Fruit fly (Drosophila melanogaster) whole organism, embryonic: Measurements from ENCODE around the gene CG7611.

Experiments
- Bdp1 ChIP-seq: fragments of 200-800 bp; sonication (Bioruptor generic); optimal IDR thresholded peaks from 3 replicates; lab custom pipeline; 2016; ENCODE audit warnings: missing biosample characterization, missing genetic modification characterization
- Bteb2 ChIP-seq: fragments of 200-800 bp; sonication (Bioruptor generic); optimal IDR thresholded peaks from 2 replicates; lab custom pipeline; 2016; ENCODE audit warnings: missing biosample characterization, missing genetic modification characterization
- CG10979 ChIP-seq: fragments of 200-800 bp; sonication (Bioruptor generic); optimal IDR thresholded peaks from 2 replicates; lab custom pipeline; 2018; ENCODE audit warnings: missing biosample characterization, mild to moderate bottlenecking, missing genetic modification characterization, moderate library complexity
- CG12219 ChIP-seq: fragments of 200-800 bp; sonication (Bioruptor generic); optimal IDR thresholded peaks from 3 replicates; lab custom pipeline; 2018; ENCODE audit warnings: missing biosample characterization, mild to moderate bottlenecking, missing genetic modification characterization
- CG12236 ChIP-seq: fragments of 200-800 bp; sonication (Bioruptor generic); optimal IDR thresholded peaks from 2 replicates; lab custom pipeline; 2016; ENCODE audit warnings: missing biosample characterization, missing genetic modification characterization
- CG1233 ChIP-seq: fragments of 200-800 bp; sonication (Bioruptor generic); optimal IDR thresholded peaks from 4 replicates; lab custom pipeline; 2018; ENCODE audit warnings: missing biosample characterization, mild to moderate bottlenecking, missing genetic modification characterization
- CG14710 ChIP-seq: fragments of 200-800 bp; sonication (Bioruptor generic); optimal IDR thresholded peaks from 3 replicates; lab custom pipeline; 2019; ENCODE audit warnings: missing biosample characterization, mild to moderate bottlenecking, missing genetic modification characterization, moderate library complexity
- CG17568 ChIP-seq: fragments of 200-800 bp; sonication (Bioruptor generic); optimal IDR thresholded peaks from 2 replicates; lab custom pipeline; 2018; ENCODE audit warnings: missing biosample characterization, mild to moderate bottlenecking, missing genetic modification characterization, moderate library complexity
- CG18476 ChIP-seq: fragments of 200-800 bp; sonication (Bioruptor generic); optimal IDR thresholded peaks from 2 replicates; lab custom pipeline; 2016; ENCODE audit warnings: missing biosample characterization, mild to moderate bottlenecking, missing genetic modification characterization
- CG18599 ChIP-seq: fragments of 200-800 bp; sonication (Bioruptor generic); optimal IDR thresholded peaks from 3 replicates; lab custom pipeline; 2017; ENCODE audit warnings: missing biosample characterization, missing genetic modification characterization, mild to moderate bottlenecking, moderate library complexity, missing genetic modification reagents
- CG2116 ChIP-seq: fragments of 200-800 bp; sonication (Bioruptor generic); optimal IDR thresholded peaks from 3 replicates; lab custom pipeline; 2018; ENCODE audit warnings: missing biosample characterization, mild to moderate bottlenecking, missing genetic modification characterization
- CG2712 ChIP-seq: fragments of 200-800 bp; optimal IDR thresholded peaks from 3 replicates; lab custom pipeline; 2019; ENCODE audit warnings: missing biosample characterization, mild to moderate bottlenecking, missing genetic modification characterization, moderate library complexity
- CG30020 ChIP-seq: fragments of 200-800 bp; optimal IDR thresholded peaks from 2 replicates; lab custom pipeline; 2019; ENCODE audit warnings: missing biosample characterization, mild to moderate bottlenecking, missing genetic modification characterization, moderate library complexity
- CG3163 ChIP-seq: fragments of 200-800 bp; sonication (Bioruptor generic); optimal IDR thresholded peaks from 3 replicates; lab custom pipeline; 2016; ENCODE audit warnings: missing biosample characterization, missing genetic modification characterization
- CG32767 ChIP-seq: fragments of 200-800 bp; sonication (Bioruptor generic); IDR thresholded peaks from 2 replicates; pipeline ENCODE4 v1.3.6; 2022; ENCODE audit warnings: missing biosample characterization, missing genetic modification characterization
- CG34224 ChIP-seq: fragments of 200-800 bp; sonication (Bioruptor generic); IDR thresholded peaks from 3 replicates; pipeline ENCODE4 v1.3.6; 2022; ENCODE audit warnings: missing biosample characterization, missing genetic modification characterization; ENCODE audit not compliant: partially characterized antibody
- CG4617 ChIP-seq: fragments of 200-800 bp; sonication (Bioruptor generic); optimal IDR thresholded peaks from 3 replicates; lab custom pipeline; 2016; ENCODE audit warnings: missing biosample characterization, missing genetic modification characterization, borderline replicate concordance
- CG6689 ChIP-seq: fragments of 200-800 bp; sonication (Bioruptor generic); IDR thresholded peaks from 2 replicates; pipeline ENCODE4 v1.3.6; 2022; ENCODE audit warnings: missing biosample characterization, missing genetic modification characterization
- CG7556 ChIP-seq: fragments of 200-800 bp; sonication (Bioruptor generic); optimal IDR thresholded peaks from 2 replicates; lab custom pipeline; 2017; ENCODE audit warnings: missing biosample characterization, mild to moderate bottlenecking, missing genetic modification characterization
- CG7786 ChIP-seq: fragments of 200-800 bp; sonication (Bioruptor generic); optimal IDR thresholded peaks from 2 replicates; lab custom pipeline; 2016; ENCODE audit warnings: missing biosample characterization, missing genetic modification characterization
- CG9727 ChIP-seq: fragments of 200-800 bp; sonication (Bioruptor generic); optimal IDR thresholded peaks from 3 replicates; lab custom pipeline; 2017; ENCODE audit warnings: missing biosample characterization, mild to moderate bottlenecking, missing genetic modification characterization
- CrebB ChIP-seq: fragments of 200-800 bp; sonication (Bioruptor generic); optimal IDR thresholded peaks from 3 replicates; lab custom pipeline; 2018; ENCODE audit warnings: missing biosample characterization, mild to moderate bottlenecking, missing genetic modification characterization
- Dip3 ChIP-seq: fragments of 200-800 bp; sonication (Bioruptor generic); optimal IDR thresholded peaks from 3 replicates; lab custom pipeline; 2016; ENCODE audit warnings: missing biosample characterization, missing genetic modification characterization
- Lim3 ChIP-seq: fragments of 200-800 bp; sonication (Bioruptor generic); IDR thresholded peaks from 2 replicates; pipeline ENCODE4 v1.3.6; 2022; ENCODE audit warnings: missing biosample characterization, missing genetic modification characterization
- Nf-YC ChIP-seq: fragments of 200-800 bp; optimal IDR thresholded peaks from 3 replicates; lab custom pipeline; 2019; ENCODE audit warnings: missing biosample characterization, mild to moderate bottlenecking, missing genetic modification characterization, moderate library complexity
- Six4 ChIP-seq: fragments of 200-800 bp; sonication (Bioruptor generic); optimal IDR thresholded peaks from 2 replicates; lab custom pipeline; 2016; ENCODE audit warnings: missing biosample characterization, missing genetic modification characterization
- Stat92E ChIP-seq, 3 experiments: fragments of >200 bp in 2 of 3; fragments of 200-800 bp in 1 of 3; sonication (Bioruptor generic) in 1 of 3; optimal IDR thresholded peaks; 2 replicates each; lab custom pipeline; 2017 to 2019; ENCODE audit warnings: missing biosample characterization in 3 of 3, missing genetic modification characterization in 3 of 3, mild to moderate bottlenecking in 1 of 3, moderate library complexity in 1 of 3
- az2 ChIP-seq: fragments of 200-800 bp; sonication (Bioruptor generic); optimal IDR thresholded peaks from 3 replicates; lab custom pipeline; 2016; ENCODE audit warnings: missing biosample characterization, missing genetic modification characterization
- bab2 ChIP-seq: fragments of 200-800 bp; sonication (Bioruptor generic); optimal IDR thresholded peaks from 2 replicates; lab custom pipeline; 2016; ENCODE audit warnings: missing biosample characterization, missing genetic modification characterization
- bcd ChIP-seq: fragments of 200-800 bp; sonication (Bioruptor generic); optimal IDR thresholded peaks from 2 replicates; lab custom pipeline; 2017; ENCODE audit warnings: missing biosample characterization, mild to moderate bottlenecking, missing genetic modification characterization
- bsh ChIP-seq, 2 experiments: fragments of 200-800 bp; sonication (Bioruptor generic); optimal IDR thresholded peaks; 2 replicates each; lab custom pipeline; 2017 to 2018; ENCODE audit warnings: mild to moderate bottlenecking in 2 of 2, missing biosample characterization in 2 of 2, missing genetic modification characterization in 2 of 2, moderate library complexity in 1 of 2
- chinmo ChIP-seq: fragments of 200-800 bp; sonication (Bioruptor generic); IDR thresholded peaks from 4 replicates; pipeline ENCODE4 v1.3.6; 2022; ENCODE audit warnings: missing biosample characterization, missing genetic modification characterization; ENCODE audit not compliant: partially characterized antibody
- dimm ChIP-seq: fragments of 200-800 bp; sonication (Bioruptor generic); IDR thresholded peaks from 2 replicates; pipeline ENCODE4 v1.3.6; 2022; ENCODE audit warnings: missing biosample characterization, missing genetic modification characterization
- disco-r ChIP-seq: fragments of 200-800 bp; sonication (Bioruptor generic); optimal IDR thresholded peaks from 2 replicates; lab custom pipeline; 2016; ENCODE audit warnings: missing biosample characterization, missing genetic modification characterization
- dpn ChIP-seq, 2 experiments: fragments of 200-800 bp; sonication (Bioruptor generic); optimal IDR thresholded peaks; 3 replicates each; lab custom pipeline; 2016; ENCODE audit warnings: missing biosample characterization in 2 of 2, missing genetic modification characterization in 2 of 2
- exex ChIP-seq: fragments of 200-800 bp; sonication (Bioruptor generic); optimal IDR thresholded peaks from 4 replicates; lab custom pipeline; 2018; ENCODE audit warnings: missing biosample characterization, mild to moderate bottlenecking, missing genetic modification characterization, moderate library complexity
- gro ChIP-seq: fragments of 200-800 bp; sonication (Bioruptor generic); optimal IDR thresholded peaks from 2 replicates; lab custom pipeline; 2016; ENCODE audit warnings: missing biosample characterization, missing genetic modification characterization
- lmd ChIP-seq: fragments of 200-800 bp; sonication (Bioruptor generic); IDR thresholded peaks from 2 replicates; pipeline ENCODE4 v1.3.6; 2022; ENCODE audit warnings: missing biosample characterization, missing genetic modification characterization
- lola ChIP-seq, 3 experiments: fragments of >200 bp in 2 of 3; fragments of 200-800 bp in 1 of 3; sonication (Bioruptor generic) in 1 of 3; optimal IDR thresholded peaks; 2 replicates each; lab custom pipeline; 2017 to 2019; ENCODE audit warnings: missing biosample characterization in 3 of 3, missing genetic modification characterization in 3 of 3, mild to moderate bottlenecking in 1 of 3, moderate library complexity in 1 of 3
- otp ChIP-seq: fragments of 200-800 bp; sonication (Bioruptor generic); IDR thresholded peaks from 3 replicates; pipeline ENCODE4, ENCODE4 v1.3.6; 2022; ENCODE audit warnings: missing biosample characterization, missing genetic modification characterization
- p53 ChIP-seq: fragments of 200-800 bp; sonication (Bioruptor generic); optimal IDR thresholded peaks from 2 replicates; lab custom pipeline; 2016; ENCODE audit warnings: missing biosample characterization, missing genetic modification characterization
- pho ChIP-seq: fragments of 200-800 bp; sonication (Bioruptor generic); optimal IDR thresholded peaks from 2 replicates; lab custom pipeline; 2016; ENCODE audit warnings: missing biosample characterization, missing genetic modification characterization
- pum ChIP-seq: fragments of 200-800 bp; sonication (Bioruptor generic); optimal IDR thresholded peaks from 2 replicates; lab custom pipeline; 2016; ENCODE audit warnings: missing biosample characterization, missing genetic modification characterization
- sc ChIP-seq, 3 experiments: fragments of >200 bp in 2 of 3; fragments of 200-800 bp in 1 of 3; sonication (Bioruptor generic) in 1 of 3; optimal IDR thresholded peaks; 2 replicates in 2 of 3; 3 replicates in 1 of 3; lab custom pipeline; 2017; ENCODE audit warnings: mild to moderate bottlenecking in 1 of 3, missing biosample characterization in 1 of 3, missing genetic modification characterization in 1 of 3, missing genetic modification reagents in 1 of 3
- sima ChIP-seq: fragments of 200-800 bp; sonication (Bioruptor generic); optimal IDR thresholded peaks from 2 replicates; lab custom pipeline; 2016; ENCODE audit warnings: missing biosample characterization, missing genetic modification characterization
- stwl ChIP-seq: fragments of 200-800 bp; sonication (Bioruptor generic); optimal IDR thresholded peaks from 3 replicates; lab custom pipeline; 2018; ENCODE audit warnings: missing biosample characterization, mild to moderate bottlenecking, missing genetic modification characterization, moderate library complexity
- tap ChIP-seq: fragments of 200-800 bp; optimal IDR thresholded peaks from 3 replicates; lab custom pipeline; 2019; ENCODE audit warnings: missing biosample characterization, mild to moderate bottlenecking, missing genetic modification characterization, moderate library complexity
- trh ChIP-seq: fragments of 200-800 bp; sonication (Bioruptor generic); optimal IDR thresholded peaks from 2 replicates; lab custom pipeline; 2016; ENCODE audit warnings: missing biosample characterization, missing genetic modification characterization

Gene CG7611

dm6 chr3L:21507354-21507928 lies 15.5 kb upstream of the CG7611 start, which contains the start of the genes Glg1 and M6 (continued):
- TF ChIP-seq Stat92E (GFP tag; optimal IDR thresholded peaks at IDR 0.05; lab: Kevin White, UChicago): peak in 1 of 3 experiments; percentile 53
- TF ChIP-seq Bteb2 (GFP tag; lab: Kevin White, UChicago): peak; percentile 59
- peak; percentile 57 for TF ChIP-seq CG10979
- TF ChIP-seq CG30020 (tag; lab: Kevin White, UChicago): peak; percentile 75
- peak; percentile 83 for TF ChIP-seq CG14710 (tag; lab: Kevin White, UChicago)
- TF ChIP-seq CG4617 (GFP tag; lab: Kevin White, UChicago): peak; percentile 43
- peak; percentile 61 for TF ChIP-seq CG7556 (GFP tag; lab: Kevin White, UChicago)
- peak; percentile 49 for TF ChIP-seq stwl (tag; lab: Kevin White, UChicago)
- peak; percentile 69 for TF ChIP-seq az2
- TF ChIP-seq dpn (GFP tag; optimal IDR thresholded peaks at IDR 0.05; lab: Kevin White, UChicago): peak; percentile 65 to 74
- TF ChIP-seq lmd (GFP tag; lab: Robert Waterston, UW): peak; percentile 64
- peak; percentile 93; the same call in 3 of the 4 replicates for TF ChIP-seq chinmo
- peak; percentile 82 for TF ChIP-seq CG2712
- no peak for TF ChIP-seq CG3163 (GFP tag; lab: Kevin White, UChicago)
- no peak for TF ChIP-seq p53
- peak; percentile 34 for TF ChIP-seq exex
- no peak for TF ChIP-seq sima (GFP tag; lab: Kevin White, UChicago)
- TF ChIP-seq trh (GFP tag; lab: Kevin White, UChicago): peak; percentile 23
- TF ChIP-seq CG34224 (GFP tag; lab: Robert Waterston, UW): peak; percentile 89
- TF ChIP-seq sc (optimal IDR thresholded peaks at IDR 0.05; lab: Kevin White, UChicago): no peak
- TF ChIP-seq sc (GFP tag; optimal IDR thresholded peaks at IDR 0.05; lab: Kevin White, UChicago): no peak
- TF ChIP-seq Nf-YC: peak; percentile 64
- TF ChIP-seq lola (GFP tag; optimal IDR thresholded peaks at IDR 0.05; lab: Kevin White, UChicago): peak in 1 of 3 experiments; percentile 65
- TF ChIP-seq Bdp1: peak; percentile 38
- peak; percentile 72 for TF ChIP-seq CG7786 (GFP tag; lab: Kevin White, UChicago)
- TF ChIP-seq CG18599 (GFP tag; lab: Kevin White, UChicago): peak; percentile 77
- TF ChIP-seq pho: peak; percentile 69
- TF ChIP-seq bsh (GFP tag; optimal IDR thresholded peaks at IDR 0.05; lab: Kevin White, UChicago): peak in 1 of 2 experiments; percentile 49
- peak; percentile 80 for TF ChIP-seq CG2116 (GFP tag; lab: Kevin White, UChicago)
- TF ChIP-seq disco-r (GFP tag; lab: Kevin White, UChicago): no peak
- no peak for TF ChIP-seq CG17568 (GFP tag; lab: Kevin White, UChicago)
- peak; percentile 31 for TF ChIP-seq CG12219 (GFP tag; lab: Kevin White, UChicago)
- peak; percentile 35 for TF ChIP-seq Six4 (GFP tag; lab: Kevin White, UChicago)
- TF ChIP-seq bab2 (GFP tag; lab: Kevin White, UChicago): peak; percentile 66
- TF ChIP-seq CG12236: peak; percentile 6
- TF ChIP-seq Dip3 (GFP tag; lab: Kevin White, UChicago): peak; percentile 63
- peak; percentile 67 for TF ChIP-seq CG9727 (GFP tag; lab: Kevin White, UChicago)
- TF ChIP-seq CrebB (tag; lab: Kevin White, UChicago): no peak
- TF ChIP-seq pum (GFP tag; lab: Kevin White, UChicago): peak; percentile 69
- peak; percentile 49; the same call in 1 of the 2 replicates for TF ChIP-seq CG6689 (GFP tag; lab: Robert Waterston, UW)
- peak; percentile 0 for TF ChIP-seq CG18476 (GFP tag; lab: Kevin White, UChicago)
- TF ChIP-seq Lim3 (GFP tag; lab: Robert Waterston, UW): no peak
- peak; percentile 37 for TF ChIP-seq gro (GFP tag; lab: Kevin White, UChicago)
- peak; percentile 18 for TF ChIP-seq tap (tag; lab: Kevin White, UChicago)
- no peak for TF ChIP-seq dimm
- no peak for TF ChIP-seq otp
- peak; percentile 76; the same call in 1 of the 2 replicates for TF ChIP-seq CG32767
- TF ChIP-seq bcd (GFP tag; lab: Kevin White, UChicago): peak; percentile 88
- peak; percentile 44 for TF ChIP-seq CG1233 (GFP tag; lab: Kevin White, UChicago)
